Fruit fly (Drosophila melanogaster): ENCODE data around the gene CG12289.

DNA sequence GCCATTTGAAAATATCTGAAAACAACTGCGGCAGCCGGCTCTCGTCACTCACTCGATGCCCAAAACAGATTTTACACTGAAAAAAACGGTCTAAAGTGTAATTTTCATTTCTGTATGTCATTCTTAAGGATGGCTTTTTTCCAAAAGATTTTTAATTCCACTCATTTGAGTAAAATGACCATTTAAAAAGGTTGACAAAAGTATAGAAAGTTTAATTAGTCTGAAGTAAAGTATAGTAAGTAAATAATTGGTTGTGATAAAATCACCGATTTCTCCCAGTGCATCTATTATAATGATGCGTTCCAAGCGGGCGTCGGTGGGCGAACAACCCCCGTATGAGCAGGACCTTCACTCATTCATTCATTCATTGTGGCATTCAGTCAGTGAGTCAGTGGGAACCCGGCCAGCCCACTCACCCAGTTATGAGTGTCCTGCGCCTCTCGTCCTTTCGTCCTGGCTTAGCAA lies 35.9 kb downstream of the CG12289 start:
- TF ChIP-seq CG11617 (GFP tag; optimal IDR thresholded peaks at IDR 0.05) (no peak), CG33017 (tag; optimal IDR thresholded peaks at IDR 0.05) (no peak), cnc (optimal IDR thresholded peaks at IDR 0.05) (no peak), pad (GFP tag; optimal IDR thresholded peaks at IDR 0.05) (no peak)

All from whole organism, adult.